Worm (Caenorhabditis elegans): ENCODE data around the gene C14C6.8.

ce11 chrV:521517-521916, 31.4 kb downstream of the C14C6.8 start, which contains the start of gene srw-107:
- TF ChIP-seq unc-39 (tag; optimal IDR thresholded peaks at IDR 0.05) (no peak), ztf-11 (tag; optimal IDR thresholded peaks at IDR 0.05) (no peak), lin-39 (tag; optimal IDR thresholded peaks at IDR 0.05) (no peak), ceh-16 (tag; optimal IDR thresholded peaks at IDR 0.05) (no peak), mdl-1 (tag; optimal IDR thresholded peaks at IDR 0.05) (no peak), unc-62 (GFP tag; optimal IDR thresholded peaks at IDR 0.05) (no peak), lin-13 (GFP tag; optimal IDR thresholded peaks at IDR 0.05) (no peak)
